Worm (Caenorhabditis elegans): ENCODE results near the gene T13A10.2.

DNA sequence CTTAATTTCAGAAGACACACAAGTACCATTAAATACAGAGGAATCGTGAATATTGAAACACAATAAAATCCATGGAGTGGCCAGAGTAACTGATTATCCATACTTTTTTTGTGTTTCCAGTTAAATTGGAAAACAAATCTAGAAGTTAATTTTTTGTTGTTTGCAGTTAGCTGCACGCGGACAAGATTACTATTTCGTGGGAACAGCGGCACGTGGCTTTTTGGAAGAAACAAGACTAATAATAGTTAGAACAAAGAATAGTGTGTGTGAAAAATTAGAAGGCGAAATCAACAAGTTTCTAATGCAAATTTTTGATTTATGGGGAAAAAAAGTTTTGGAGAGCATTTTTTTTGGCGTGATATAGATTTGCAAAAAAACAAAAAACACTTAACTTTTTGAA is 13.4 kb downstream of the T13A10.2 start, which contains the start of gene srv-29:
- TF ChIP-seq unc-86 (tag; optimal IDR thresholded peaks at IDR 0.05) (no peak), unc-62 (GFP tag; optimal IDR thresholded peaks at IDR 0.05) (no peak), fkh-8 (tag; optimal IDR thresholded peaks at IDR 0.05) (no peak), fkh-4 (tag; optimal IDR thresholded peaks at IDR 0.05; ENCODE audit: borderline replicate concordance) (no peak), mdl-1 (tag; optimal IDR thresholded peaks at IDR 0.05) (no peak)
